Worm (Caenorhabditis elegans) whole organism, early embryonic: ENCODE data around the gene Y6D1A.1.

ENCODE experiments used
- F13C5.2 ChIP-seq: sonication (generic microtip); optimal IDR thresholded peaks from 2 replicates; lab custom pipeline; 2017; ENCODE audit warnings: mild to moderate bottlenecking, missing genetic modification characterization, inconsistent platforms, missing compliant biosample characterization
- ama-1 ChIP-seq: fragments of 150-350 bp; optimal IDR thresholded peaks from 2 replicates; lab custom pipeline; 2014
- ceh-13 ChIP-seq: fragments of 200-800 bp; sonication (Bioruptor generic); optimal IDR thresholded peaks from 2 replicates; lab custom pipeline; 2018; ENCODE audit warnings: mild to moderate bottlenecking, missing genetic modification characterization, missing compliant biosample characterization
- ets-7 ChIP-seq: sonication (generic microtip); optimal IDR thresholded peaks from 2 replicates; lab custom pipeline; 2016; ENCODE audit warnings: missing genotype, missing genetic modification characterization, missing compliant biosample characterization
- hnd-1 ChIP-seq: sonication (generic microtip); optimal IDR thresholded peaks from 2 replicates; lab custom pipeline; 2016; ENCODE audit warnings: missing genetic modification characterization, missing compliant biosample characterization
- tbx-11 ChIP-seq: fragments of 200-800 bp; sonication (Bioruptor generic); IDR thresholded peaks from 2 replicates; pipeline ENCODE4 v1.3.6; 2022; ENCODE audit warnings: missing genetic modification characterization, missing compliant biosample characterization
- tbx-37 ChIP-seq: fragments of 200-800 bp; sonication (Bioruptor generic); conservative IDR thresholded peaks from 2 replicates; pipeline ENCODE4 v1.3.6; 2022; ENCODE audit warnings: missing genetic modification reagents, missing genetic modification characterization, missing compliant biosample characterization
- tra-4 ChIP-seq: sonication (generic microtip); optimal IDR thresholded peaks from 2 replicates; lab custom pipeline; 2017; ENCODE audit warnings: missing genetic modification characterization, missing compliant biosample characterization

DNA sequence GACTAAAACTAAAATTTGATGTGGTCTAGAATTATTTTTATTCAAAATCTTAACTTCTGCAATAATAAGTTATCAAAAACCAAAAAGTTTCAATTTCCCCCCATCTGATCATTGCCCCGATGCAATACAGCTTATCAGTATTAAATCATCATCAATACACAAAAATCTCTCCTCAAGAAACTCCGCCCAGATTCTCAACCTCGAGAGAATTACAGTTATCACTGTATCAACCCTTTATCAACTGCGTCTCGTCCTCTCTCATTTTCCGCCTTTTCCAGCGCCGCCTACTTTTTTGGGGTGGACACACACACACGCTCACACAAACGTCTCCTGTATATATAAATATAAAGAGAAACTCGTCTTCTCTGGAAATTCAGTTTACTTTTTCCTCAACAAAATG, 18.9 kb upstream of the Y6D1A.1 start, which contains the start of gene T27D12.1:
- TF ChIP-seq tra-4 (tag; lab: Kevin White, UChicago) (no peak), ets-7 (no peak), tbx-37 (GFP tag; lab: Robert Waterston, UW) (no peak), hnd-1 (tag; lab: Kevin White, UChicago) (no peak), F13C5.2 (tag; lab: Kevin White, UChicago) (no peak), ama-1 (lab: Kevin White, UChicago) (no peak), ceh-13 (GFP tag; lab: Kevin White, UChicago) (no peak), tbx-11 (no peak)
